Worm (Caenorhabditis elegans): ENCODE data around the gene set-31.

DNA sequence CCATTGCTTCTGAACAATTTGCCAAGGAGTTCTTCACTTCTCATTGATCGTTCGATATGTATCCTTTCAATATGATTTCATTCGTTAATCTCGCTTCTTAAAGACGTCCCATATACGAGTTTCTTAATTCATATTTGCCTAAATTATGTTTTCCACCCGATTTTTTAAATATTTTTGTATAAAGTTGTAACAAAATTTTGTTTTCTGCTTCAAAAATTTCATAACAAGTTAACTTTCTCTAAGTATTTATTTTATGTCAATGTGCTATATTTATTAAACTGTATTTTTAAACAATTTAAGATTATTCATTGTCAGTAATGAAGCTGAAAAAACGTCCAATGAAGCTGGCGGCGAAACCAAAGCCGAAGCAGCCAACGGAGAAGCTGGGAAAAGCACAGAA is 31.7 kb downstream of the set-31 start, which contains the start of gene F23B12.7:
- TF ChIP-seq lin-11 (tag; optimal IDR thresholded peaks at IDR 0.05): no peak
- no peak for TF ChIP-seq nhr-11 (tag; optimal IDR thresholded peaks at IDR 0.05)
- no peak for TF ChIP-seq fkh-10 (GFP tag; optimal IDR thresholded peaks at IDR 0.05)
- no peak for TF ChIP-seq unc-86 (tag; optimal IDR thresholded peaks at IDR 0.05)
- TF ChIP-seq nfya-1 (tag; optimal IDR thresholded peaks at IDR 0.05): no peak
- no peak for TF ChIP-seq npax-4 (tag; optimal IDR thresholded peaks at IDR 0.05)
- no peak for TF ChIP-seq pha-4 (tag; optimal IDR thresholded peaks at IDR 0.05)
- TF ChIP-seq K02D7.2 (tag; optimal IDR thresholded peaks at IDR 0.05): no peak

Data from whole organism, late embryonic.